Worm (Caenorhabditis elegans) whole organism, late embryonic: Measurements from ENCODE around the gene alh-1.

Experiments used
- C08G9.2 ChIP-seq: sonication (generic microtip); optimal IDR thresholded peaks from 2 replicates; lab custom pipeline; 2016; ENCODE audit warnings: mild to moderate bottlenecking, missing genetic modification characterization, moderate library complexity, missing compliant biosample characterization
- K02D7.2 ChIP-seq: sonication (generic microtip); optimal IDR thresholded peaks from 2 replicates; lab custom pipeline; 2017; ENCODE audit warnings: mild to moderate bottlenecking, missing genetic modification characterization, missing compliant biosample characterization
- K09A11.1 ChIP-seq: sonication (generic microtip); optimal IDR thresholded peaks from 2 replicates; lab custom pipeline; 2017; ENCODE audit warnings: antibody characterized with exemption, mild to moderate bottlenecking, missing genetic modification characterization, missing compliant biosample characterization; ENCODE audit not compliant: insufficient read depth
- T23F11.4 ChIP-seq: fragments of 200-800 bp; sonication (Bioruptor generic); optimal IDR thresholded peaks from 2 replicates; lab custom pipeline; 2018; ENCODE audit warnings: mild to moderate bottlenecking, missing genetic modification characterization, missing compliant biosample characterization
- Y22D7AL.16 ChIP-seq: sonication (generic microtip); optimal IDR thresholded peaks from 2 replicates; lab custom pipeline; 2016; ENCODE audit warnings: missing genetic modification characterization, missing compliant biosample characterization
- ahr-1 ChIP-seq: sonication (generic microtip); optimal IDR thresholded peaks from 2 replicates; lab custom pipeline; 2016; ENCODE audit warnings: missing genetic modification characterization, missing compliant biosample characterization
- ama-1 ChIP-seq: fragments of 150-350 bp; optimal IDR thresholded peaks from 2 replicates; lab custom pipeline; 2014
- ceh-14 ChIP-seq: sonication (generic microtip); optimal IDR thresholded peaks from 2 replicates; lab custom pipeline; 2016; ENCODE audit warnings: missing genotype, missing genetic modification characterization, missing compliant biosample characterization
- ceh-2 ChIP-seq: sonication (generic microtip); optimal IDR thresholded peaks from 2 replicates; lab custom pipeline; 2016; ENCODE audit warnings: missing genotype, missing genetic modification characterization, missing compliant biosample characterization
- ceh-22 ChIP-seq: sonication (generic microtip); optimal IDR thresholded peaks from 2 replicates; lab custom pipeline; 2017; ENCODE audit warnings: missing biosample characterization, missing genetic modification characterization
- ceh-30 ChIP-seq: fragments of 150-350 bp; optimal IDR thresholded peaks from 2 replicates; lab custom pipeline; 2014; ENCODE audit warnings: missing biosample characterization, missing genetic modification characterization
- ceh-31 ChIP-seq: sonication (generic microtip); optimal IDR thresholded peaks from 2 replicates; lab custom pipeline; 2016; ENCODE audit warnings: missing genetic modification characterization, missing compliant biosample characterization
- ceh-34 ChIP-seq: sonication (generic microtip); optimal IDR thresholded peaks from 2 replicates; lab custom pipeline; 2016; ENCODE audit warnings: mild to moderate bottlenecking, missing genetic modification characterization, missing compliant biosample characterization
- ceh-6 ChIP-seq: fragments of 200-800 bp; sonication (Bioruptor generic); optimal IDR thresholded peaks from 2 replicates; lab custom pipeline; 2018; ENCODE audit warnings: mild to moderate bottlenecking, missing genetic modification characterization, missing compliant biosample characterization
- ceh-9 ChIP-seq: sonication (generic microtip); optimal IDR thresholded peaks from 2 replicates; lab custom pipeline; 2016; ENCODE audit warnings: mild to moderate bottlenecking, missing genetic modification characterization, inconsistent platforms, missing compliant biosample characterization
- che-1 ChIP-seq: sonication (generic microtip); optimal IDR thresholded peaks from 2 replicates; lab custom pipeline; 2016; ENCODE audit warnings: mild to moderate bottlenecking, missing genetic modification characterization, missing compliant biosample characterization
- dmd-4 ChIP-seq: sonication (generic microtip); optimal IDR thresholded peaks from 2 replicates; lab custom pipeline; 2016; ENCODE audit warnings: borderline replicate concordance, missing genetic modification characterization, missing compliant biosample characterization
- dve-1 ChIP-seq: sonication (generic microtip); optimal IDR thresholded peaks from 2 replicates; lab custom pipeline; 2017; ENCODE audit warnings: antibody characterized with exemption, mild to moderate bottlenecking, missing genetic modification characterization, missing compliant biosample characterization
- elt-4 ChIP-seq: sonication (generic microtip); optimal IDR thresholded peaks from 2 replicates; lab custom pipeline; 2016; ENCODE audit warnings: missing genetic modification characterization, missing compliant biosample characterization
- ets-4 ChIP-seq: sonication (generic microtip); optimal IDR thresholded peaks from 2 replicates; lab custom pipeline; 2016; ENCODE audit warnings: missing genetic modification characterization, missing compliant biosample characterization
- fax-1 ChIP-seq: sonication (generic microtip); optimal IDR thresholded peaks from 2 replicates; lab custom pipeline; 2016; ENCODE audit warnings: missing genotype, missing genetic modification characterization, missing compliant biosample characterization
- fkh-10 ChIP-seq: fragments of 150-350 bp; optimal IDR thresholded peaks from 2 replicates; lab custom pipeline; 2014; ENCODE audit warnings: missing biosample characterization, missing genetic modification reagents, missing genetic modification characterization
- gmeb-2 ChIP-seq: sonication (generic microtip); optimal IDR thresholded peaks from 2 replicates; lab custom pipeline; 2016; ENCODE audit warnings: missing genetic modification characterization, inconsistent platforms, missing compliant biosample characterization
- hlh-13 ChIP-seq: fragments of 200-800 bp; sonication (Bioruptor generic); optimal IDR thresholded peaks from 2 replicates; lab custom pipeline; 2018; ENCODE audit warnings: mild to moderate bottlenecking, missing genetic modification characterization, missing compliant biosample characterization
- hlh-30 ChIP-seq: sonication (generic microtip); optimal IDR thresholded peaks from 2 replicates; lab custom pipeline; 2017; ENCODE audit warnings: antibody characterized with exemption, missing genetic modification characterization, missing compliant biosample characterization; ENCODE audit not compliant: insufficient read depth
- hlh-6 ChIP-seq: sonication (generic microtip); optimal IDR thresholded peaks from 2 replicates; lab custom pipeline; 2016; ENCODE audit warnings: missing genotype, missing genetic modification characterization, missing compliant biosample characterization
- hlh-8 ChIP-seq: sonication (generic microtip); optimal IDR thresholded peaks from 2 replicates; lab custom pipeline; 2016; ENCODE audit warnings: missing genotype, missing genetic modification characterization, missing compliant biosample characterization
- lim-6 ChIP-seq: sonication (generic microtip); optimal IDR thresholded peaks from 2 replicates; lab custom pipeline; 2016; ENCODE audit warnings: missing genetic modification characterization, missing compliant biosample characterization
- madf-2 ChIP-seq: sonication (generic microtip); optimal IDR thresholded peaks from 2 replicates; lab custom pipeline; 2017; ENCODE audit warnings: missing genetic modification characterization, missing compliant biosample characterization
- nfya-1 ChIP-seq: sonication (generic microtip); optimal IDR thresholded peaks from 2 replicates; lab custom pipeline; 2017; ENCODE audit warnings: missing genetic modification characterization, mild to moderate bottlenecking, missing compliant biosample characterization, antibody characterized with exemption, moderate library complexity
- npax-4 ChIP-seq: sonication (generic microtip); optimal IDR thresholded peaks from 2 replicates; lab custom pipeline; 2016; ENCODE audit warnings: missing genetic modification characterization, missing compliant biosample characterization
- odd-2 ChIP-seq: sonication (generic microtip); optimal IDR thresholded peaks from 2 replicates; lab custom pipeline; 2017; ENCODE audit warnings: antibody characterized with exemption, mild to moderate bottlenecking, missing genetic modification characterization, missing compliant biosample characterization
- pha-2 ChIP-seq: sonication (generic microtip); optimal IDR thresholded peaks from 2 replicates; lab custom pipeline; 2017; ENCODE audit warnings: mild to moderate bottlenecking, missing genetic modification characterization, missing compliant biosample characterization
- pha-4 ChIP-seq: fragments of 150-350 bp; optimal IDR thresholded peaks from 2 replicates; lab custom pipeline; 2018; ENCODE audit warnings: missing biosample characterization, missing genetic modification reagents, missing genetic modification characterization
- pros-1 ChIP-seq: fragments of 150-350 bp; optimal IDR thresholded peaks from 2 replicates; lab custom pipeline; 2014; ENCODE audit warnings: missing biosample characterization, missing genetic modification reagents, missing genetic modification characterization
- ref-2 ChIP-seq: sonication (generic microtip); optimal IDR thresholded peaks from 2 replicates; lab custom pipeline; 2016; ENCODE audit warnings: missing genetic modification characterization, missing compliant biosample characterization
- rnt-1 ChIP-seq: sonication (generic microtip); optimal IDR thresholded peaks from 2 replicates; lab custom pipeline; 2016; ENCODE audit warnings: missing genetic modification characterization, missing compliant biosample characterization
- sdc-2 ChIP-seq: sonication (generic microtip); optimal IDR thresholded peaks from 2 replicates; lab custom pipeline; 2016; ENCODE audit warnings: missing genotype, missing genetic modification characterization, missing compliant biosample characterization
- sox-2 ChIP-seq: fragments of 200-800 bp; sonication (Bioruptor generic); IDR thresholded peaks from 2 replicates; pipeline ENCODE4 v1.3.6; 2022; ENCODE audit warnings: missing genetic modification reagents, missing genetic modification characterization, missing compliant biosample characterization
- sox-4 ChIP-seq: sonication (generic microtip); optimal IDR thresholded peaks from 2 replicates; lab custom pipeline; 2017; ENCODE audit warnings: mild to moderate bottlenecking, missing genetic modification characterization, inconsistent platforms, missing compliant biosample characterization
- syd-9 ChIP-seq: sonication (generic microtip); optimal IDR thresholded peaks from 2 replicates; lab custom pipeline; 2016; ENCODE audit warnings: mild to moderate bottlenecking, missing genetic modification characterization, moderate library complexity, missing compliant biosample characterization
- tbx-2 ChIP-seq: sonication (generic microtip); optimal IDR thresholded peaks from 2 replicates; lab custom pipeline; 2016; ENCODE audit warnings: missing genetic modification characterization, missing compliant biosample characterization
- tbx-7 ChIP-seq: sonication (generic microtip); optimal IDR thresholded peaks from 2 replicates; lab custom pipeline; 2016; ENCODE audit warnings: missing genotype, missing genetic modification characterization, missing compliant biosample characterization
- ttx-3 ChIP-seq: sonication (generic microtip); optimal IDR thresholded peaks from 2 replicates; lab custom pipeline; 2016; ENCODE audit warnings: missing genetic modification reagents, missing genetic modification characterization, missing compliant biosample characterization
- unc-3 ChIP-seq, 2 experiments: fragments of 200-800 bp in 1 of 2; sonication (Bioruptor generic) in 1 of 2; sonication (generic microtip) in 1 of 2; conservative IDR thresholded peaks in 1 of 2; optimal IDR thresholded peaks in 1 of 2; 2 replicates each; pipeline versions ENCODE4 v1.3.6 to Lab custom; 2016 to 2022; ENCODE audit warnings: missing compliant biosample characterization in 2 of 2, missing genetic modification characterization in 2 of 2, missing genetic modification reagents in 1 of 2
- unc-42 ChIP-seq: sonication (generic microtip); optimal IDR thresholded peaks from 2 replicates; lab custom pipeline; 2016; ENCODE audit warnings: missing genotype, missing genetic modification characterization, missing compliant biosample characterization
- unc-55 ChIP-seq: sonication (generic microtip); optimal IDR thresholded peaks from 2 replicates; lab custom pipeline; 2017; ENCODE audit warnings: missing biosample characterization, missing genetic modification reagents, missing genetic modification characterization
- unc-86 ChIP-seq: sonication (generic microtip); optimal IDR thresholded peaks from 2 replicates; lab custom pipeline; 2016; ENCODE audit warnings: missing genetic modification characterization, missing compliant biosample characterization
- zip-5 ChIP-seq: sonication (generic microtip); optimal IDR thresholded peaks from 2 replicates; lab custom pipeline; 2016; ENCODE audit warnings: missing genetic modification characterization, missing compliant biosample characterization
- ztf-16 ChIP-seq: sonication (generic microtip); optimal IDR thresholded peaks from 2 replicates; lab custom pipeline; 2017; ENCODE audit warnings: missing genetic modification characterization, missing compliant biosample characterization

alh-1 gene

DNA sequence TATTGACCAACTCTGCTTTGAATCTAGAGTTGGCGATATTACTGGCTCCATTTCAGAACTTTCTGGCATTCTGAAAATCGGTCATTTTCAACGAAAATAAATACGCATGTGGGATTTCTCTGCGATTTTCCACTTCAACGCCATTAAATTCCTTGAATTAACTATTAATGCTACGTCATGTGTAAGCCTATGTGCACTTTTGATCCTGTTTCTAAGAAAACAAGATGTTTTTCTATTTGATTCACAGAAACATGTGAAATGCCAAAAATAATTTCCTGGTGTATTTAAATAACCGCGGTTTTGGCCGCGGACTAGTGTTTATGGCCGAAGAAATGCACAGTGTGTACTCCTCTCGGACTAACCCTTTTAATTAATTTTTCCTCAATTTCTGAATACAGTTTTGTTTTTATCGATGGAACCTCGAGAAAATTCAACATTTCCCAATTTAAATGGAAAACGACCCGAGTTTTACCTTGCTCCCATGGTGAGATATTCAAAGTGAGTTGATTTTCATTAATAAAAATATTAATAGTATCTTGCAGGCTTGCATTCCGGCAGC is 8.8 kb upstream of the alh-1 start, which contains the start of the genes C45G9.11 and C45G9.2 (continued):
- TF ChIP-seq ets-4 (peak; percentile 99), sox-2 (GFP tag; lab: Robert Waterston, UW) (no peak), ceh-22 (tag; lab: Kevin White, UChicago) (no peak), dve-1 (tag; lab: Kevin White, UChicago) (no peak), dmd-4 (no peak), K02D7.2 (tag; lab: Kevin White, UChicago) (no peak), ceh-31 (peak; percentile 96), unc-55 (GFP tag; lab: Kevin White, UChicago) (no peak), hlh-30 (tag; lab: Kevin White, UChicago) (no peak), hlh-13 (GFP tag; lab: Kevin White, UChicago) (no peak), Y22D7AL.16 (tag; lab: Kevin White, UChicago) (no peak), pros-1 (tag; lab: Kevin White, UChicago) (no peak), ama-1 (lab: Kevin White, UChicago) (no peak), elt-4 (tag; lab: Kevin White, UChicago) (no peak), gmeb-2 (tag; lab: Kevin White, UChicago) (no peak), rnt-1 (tag; lab: Kevin White, UChicago) (peak; percentile 74), fkh-10 (GFP tag; lab: Kevin White, UChicago) (no peak), zip-5 (peak; percentile 81), hlh-6 (tag; lab: Kevin White, UChicago) (no peak), ceh-6 (GFP tag; lab: Kevin White, UChicago) (no peak), ceh-30 (tag; lab: Kevin White, UChicago) (no peak), syd-9 (tag; lab: Kevin White, UChicago) (peak; percentile 44), pha-2 (tag; lab: Kevin White, UChicago) (no peak), tbx-7 (peak; percentile 93), madf-2 (tag; lab: Kevin White, UChicago) (no peak), fax-1 (tag; lab: Kevin White, UChicago) (peak; percentile 19), sox-4 (tag; lab: Kevin White, UChicago) (no peak), npax-4 (tag; lab: Kevin White, UChicago) (no peak), ceh-14 (peak; percentile 59), tbx-2 (peak; percentile 85), unc-86 (tag; lab: Kevin White, UChicago) (no peak), ceh-9 (tag; lab: Kevin White, UChicago) (no peak), ahr-1 (tag; lab: Kevin White, UChicago) (peak; percentile 60), sdc-2 (tag; lab: Kevin White, UChicago) (peak; percentile 28), hlh-8 (peak; percentile 89), K09A11.1 (tag; lab: Kevin White, UChicago) (no peak), ceh-34 (tag; lab: Kevin White, UChicago) (peak; percentile 47), pha-4 (tag; lab: Kevin White, UChicago) (no peak), ref-2 (tag; lab: Kevin White, UChicago) (peak; percentile 81), ztf-16 (tag; lab: Kevin White, UChicago) (peak; percentile 8), C08G9.2 (peak; percentile 96), unc-3 (GFP tag; conservative IDR thresholded peaks at IDR 0.05; lab: Robert Waterston, UW) (no peak), unc-3 (tag; optimal IDR thresholded peaks at IDR 0.05; lab: Kevin White, UChicago) (no peak), lim-6 (peak; percentile 70), nfya-1 (tag; lab: Kevin White, UChicago) (no peak), T23F11.4 (GFP tag; lab: Kevin White, UChicago) (no peak), ttx-3 (no peak), ceh-2 (tag; lab: Kevin White, UChicago) (peak; percentile 91), unc-42 (tag; lab: Kevin White, UChicago) (peak; percentile 74), che-1 (tag; lab: Kevin White, UChicago) (no peak), odd-2 (tag; lab: Kevin White, UChicago) (no peak)
- TF ChIP-seq, all 69 proteins: peak for 24
